Fruit fly (Drosophila melanogaster) whole organism, embryonic: ENCODE data around the gene CG15803.

Source experiments
- Bdp1 ChIP-seq: fragments of 200-800 bp; sonication (Bioruptor generic); optimal IDR thresholded peaks from 3 replicates; lab custom pipeline; 2016; ENCODE audit warnings: missing biosample characterization, missing genetic modification characterization
- Bgb ChIP-seq: fragments of 200-800 bp; sonication (Bioruptor generic); IDR thresholded peaks from 2 replicates; pipeline ENCODE4 v1.3.6; 2022; ENCODE audit warnings: missing biosample characterization, missing genetic modification characterization; ENCODE audit not compliant: partially characterized antibody
- Bteb2 ChIP-seq: fragments of 200-800 bp; sonication (Bioruptor generic); optimal IDR thresholded peaks from 2 replicates; lab custom pipeline; 2016; ENCODE audit warnings: missing biosample characterization, missing genetic modification characterization
- CG1024 ChIP-seq: fragments of 200-800 bp; sonication (Bioruptor generic); IDR thresholded peaks from 2 replicates; pipeline ENCODE4 v1.3.6; 2022; ENCODE audit warnings: missing biosample characterization, missing genetic modification characterization
- CG14710 ChIP-seq: fragments of 200-800 bp; sonication (Bioruptor generic); optimal IDR thresholded peaks from 3 replicates; lab custom pipeline; 2019; ENCODE audit warnings: missing biosample characterization, mild to moderate bottlenecking, missing genetic modification characterization, moderate library complexity
- CG17328 ChIP-seq: fragments of 200-800 bp; sonication (Bioruptor generic); IDR thresholded peaks from 2 replicates; pipeline ENCODE4 v1.3.6; 2022; ENCODE audit warnings: missing biosample characterization, missing genetic modification characterization
- CG17385 ChIP-seq: fragments of 200-800 bp; sonication (Bioruptor generic); optimal IDR thresholded peaks from 3 replicates; lab custom pipeline; 2018; ENCODE audit warnings: missing biosample characterization, mild to moderate bottlenecking, missing genetic modification characterization
- CG2116 ChIP-seq: fragments of 200-800 bp; sonication (Bioruptor generic); optimal IDR thresholded peaks from 3 replicates; lab custom pipeline; 2018; ENCODE audit warnings: missing biosample characterization, mild to moderate bottlenecking, missing genetic modification characterization
- CG30431 ChIP-seq: fragments of 200-800 bp; sonication (Bioruptor generic); optimal IDR thresholded peaks from 2 replicates; lab custom pipeline; 2017; ENCODE audit warnings: missing biosample characterization, missing genetic modification characterization
- CG31388 ChIP-seq: fragments of 200-800 bp; sonication (Bioruptor generic); optimal IDR thresholded peaks from 2 replicates; lab custom pipeline; 2016; ENCODE audit warnings: missing biosample characterization, missing genetic modification characterization
- CG32767 ChIP-seq: fragments of 200-800 bp; sonication (Bioruptor generic); IDR thresholded peaks from 2 replicates; pipeline ENCODE4 v1.3.6; 2022; ENCODE audit warnings: missing biosample characterization, missing genetic modification characterization
- CG33213 ChIP-seq: fragments of 200-800 bp; sonication (Bioruptor generic); optimal IDR thresholded peaks from 3 replicates; lab custom pipeline; 2016; ENCODE audit warnings: missing biosample characterization, missing genetic modification characterization
- CG42726 ChIP-seq: fragments of 200-800 bp; sonication (Bioruptor generic); IDR thresholded peaks from 2 replicates; pipeline ENCODE4 v1.3.6; 2022; ENCODE audit warnings: missing biosample characterization, missing genetic modification characterization; ENCODE audit not compliant: partially characterized antibody
- CG4730 ChIP-seq: fragments of 200-800 bp; sonication (Bioruptor generic); IDR thresholded peaks from 2 replicates; pipeline ENCODE4 v1.3.6; 2022; ENCODE audit warnings: missing biosample characterization, missing genetic modification characterization
- CG4854 ChIP-seq: fragments of 200-800 bp; sonication (Bioruptor generic); optimal IDR thresholded peaks from 2 replicates; lab custom pipeline; 2016; ENCODE audit warnings: missing biosample characterization, missing genetic modification characterization, inconsistent platforms
- CG6175 ChIP-seq: fragments of 200-800 bp; sonication (Bioruptor generic); IDR thresholded peaks from 3 replicates; pipeline ENCODE4 v1.3.6; 2022; ENCODE audit warnings: missing biosample characterization, missing genetic modification characterization
- CG6272 ChIP-seq: fragments of 200-800 bp; sonication (Bioruptor generic); IDR thresholded peaks from 2 replicates; pipeline ENCODE4 v1.3.6; 2022; ENCODE audit warnings: missing biosample characterization, missing genetic modification characterization
- CG7556 ChIP-seq: fragments of 200-800 bp; sonication (Bioruptor generic); optimal IDR thresholded peaks from 2 replicates; lab custom pipeline; 2017; ENCODE audit warnings: missing biosample characterization, mild to moderate bottlenecking, missing genetic modification characterization
- CG7745 ChIP-seq: fragments of 200-800 bp; sonication (Bioruptor generic); optimal IDR thresholded peaks from 2 replicates; lab custom pipeline; 2018; ENCODE audit warnings: missing biosample characterization, mild to moderate bottlenecking, missing genetic modification characterization, moderate library complexity
- CG7963 ChIP-seq: fragments of 200-800 bp; sonication (Bioruptor generic); IDR thresholded peaks from 3 replicates; pipeline ENCODE4 v1.3.6; 2022; ENCODE audit warnings: missing biosample characterization, missing genetic modification characterization; ENCODE audit not compliant: partially characterized antibody
- CG8290 ChIP-seq, 3 experiments: fragments of 200-800 bp; sonication (Bioruptor generic); optimal IDR thresholded peaks; 2 replicates each; lab custom pipeline; 2016 to 2019; ENCODE audit warnings: missing biosample characterization in 3 of 3, missing genetic modification characterization in 3 of 3, mild to moderate bottlenecking in 2 of 3, moderate library complexity in 1 of 3
- CG8388 ChIP-seq: fragments of 200-800 bp; sonication (Bioruptor generic); optimal IDR thresholded peaks from 2 replicates; lab custom pipeline; 2019; ENCODE audit warnings: missing biosample characterization, mild to moderate bottlenecking, missing genetic modification characterization, moderate library complexity
- CG8765 ChIP-seq: fragments of 200-800 bp; sonication (Bioruptor generic); IDR thresholded peaks from 2 replicates; pipeline ENCODE4 v1.3.6; 2022; ENCODE audit warnings: missing biosample characterization, missing genetic modification characterization
- CG9215 ChIP-seq: fragments of 200-800 bp; sonication (Bioruptor generic); IDR thresholded peaks from 2 replicates; pipeline ENCODE4 v1.3.6; 2022; ENCODE audit warnings: missing biosample characterization, missing genetic modification characterization
- CTCF ChIP-seq: fragments of 200-800 bp; sonication (Bioruptor generic); optimal IDR thresholded peaks from 2 replicates; lab custom pipeline; 2017; ENCODE audit warnings: missing biosample characterization, mild to moderate bottlenecking, missing genetic modification characterization, moderate library complexity
- E2f1 ChIP-seq: fragments of 200-800 bp; sonication (Bioruptor generic); IDR thresholded peaks from 2 replicates; pipeline ENCODE4 v1.3.6; 2022; ENCODE audit warnings: missing biosample characterization, missing genetic modification characterization
- Hand ChIP-seq: fragments of 200-800 bp; sonication (Bioruptor generic); optimal IDR thresholded peaks from 2 replicates; lab custom pipeline; 2017; ENCODE audit warnings: mild to moderate bottlenecking, missing biosample characterization, missing genetic modification reagents, missing genetic modification characterization
- MTF-1 ChIP-seq: fragments of 200-800 bp; sonication (Bioruptor generic); optimal IDR thresholded peaks from 2 replicates; lab custom pipeline; 2018; ENCODE audit warnings: missing biosample characterization, mild to moderate bottlenecking, missing genetic modification characterization, borderline replicate concordance
- Max ChIP-seq: fragments of 200-800 bp; sonication (Bioruptor generic); optimal IDR thresholded peaks from 2 replicates; lab custom pipeline; 2016; ENCODE audit warnings: missing biosample characterization, mild to moderate bottlenecking, missing genetic modification characterization
- Meics ChIP-seq: fragments of 200-800 bp; sonication (Bioruptor generic); optimal IDR thresholded peaks from 2 replicates; lab custom pipeline; 2017; ENCODE audit warnings: missing biosample characterization, mild to moderate bottlenecking, missing genetic modification characterization
- Nf-YA ChIP-seq: fragments of 200-800 bp; sonication (Bioruptor generic); IDR thresholded peaks from 2 replicates; pipeline ENCODE4 v1.3.6; 2022; ENCODE audit warnings: missing biosample characterization, missing genetic modification characterization
- Nf-YC ChIP-seq: fragments of 200-800 bp; optimal IDR thresholded peaks from 3 replicates; lab custom pipeline; 2019; ENCODE audit warnings: missing biosample characterization, mild to moderate bottlenecking, missing genetic modification characterization, moderate library complexity
- Optix ChIP-seq: fragments of 200-800 bp; sonication (Bioruptor generic); IDR thresholded peaks from 3 replicates; pipeline ENCODE4 v1.3.6; 2022; ENCODE audit warnings: missing biosample characterization, missing genetic modification characterization
- PHDP ChIP-seq: fragments of 200-800 bp; sonication (Bioruptor generic); optimal IDR thresholded peaks from 3 replicates; lab custom pipeline; 2018; ENCODE audit warnings: missing biosample characterization, mild to moderate bottlenecking, missing genetic modification characterization, moderate library complexity
- Sox100B ChIP-seq: fragments of 200-800 bp; sonication (Bioruptor generic); optimal IDR thresholded peaks from 3 replicates; lab custom pipeline; 2018; ENCODE audit warnings: missing biosample characterization, mild to moderate bottlenecking, missing genetic modification characterization
- cad ChIP-seq: fragments of >200 bp; optimal IDR thresholded peaks from 2 replicates; lab custom pipeline; 2017; ENCODE audit warnings: missing biosample characterization, missing genetic modification characterization
- croc ChIP-seq: fragments of 200-800 bp; sonication (Bioruptor generic); conservative IDR thresholded peaks from 3 replicates; pipeline ENCODE4 v1.3.6; 2022; ENCODE audit warnings: missing biosample characterization, missing genetic modification characterization
- dati ChIP-seq: fragments of 200-800 bp; sonication (Bioruptor generic); IDR thresholded peaks from 2 replicates; pipeline ENCODE4 v1.3.6; 2022; ENCODE audit warnings: missing biosample characterization, missing genetic modification characterization
- dysf ChIP-seq: fragments of 200-800 bp; sonication (Bioruptor generic); IDR thresholded peaks from 3 replicates; pipeline ENCODE4 v1.3.6; 2022; ENCODE audit warnings: missing biosample characterization, missing genetic modification characterization
- h ChIP-seq: fragments of >200 bp; optimal IDR thresholded peaks from 2 replicates; lab custom pipeline; 2017
- onecut ChIP-seq: fragments of 200-800 bp; sonication (Bioruptor generic); IDR thresholded peaks from 2 replicates; pipeline ENCODE4 v1.3.6; 2022; ENCODE audit warnings: missing biosample characterization, missing genetic modification characterization
- org-1 ChIP-seq: fragments of 200-800 bp; sonication (Bioruptor generic); optimal IDR thresholded peaks from 2 replicates; lab custom pipeline; 2017; ENCODE audit warnings: missing biosample characterization, missing genetic modification characterization
- run ChIP-seq: fragments of 200-800 bp; sonication (Bioruptor generic); optimal IDR thresholded peaks from 3 replicates; lab custom pipeline; 2018; ENCODE audit warnings: missing biosample characterization, mild to moderate bottlenecking, missing genetic modification characterization
- scrt ChIP-seq: fragments of 200-800 bp; sonication (Bioruptor generic); optimal IDR thresholded peaks from 2 replicates; lab custom pipeline; 2018; ENCODE audit warnings: missing biosample characterization, mild to moderate bottlenecking, missing genetic modification characterization, moderate library complexity
- shn ChIP-seq: fragments of 200-800 bp; sonication (Bioruptor generic); optimal IDR thresholded peaks from 3 replicates; lab custom pipeline; 2016; ENCODE audit warnings: missing biosample characterization, missing genetic modification characterization
- sim ChIP-seq: fragments of 200-800 bp; sonication (Bioruptor generic); IDR thresholded peaks from 2 replicates; pipeline ENCODE4 v1.3.6; 2022; ENCODE audit warnings: missing biosample characterization, missing genetic modification characterization
- sna ChIP-seq: fragments of 200-800 bp; sonication (Bioruptor generic); IDR thresholded peaks from 2 replicates; pipeline ENCODE4 v1.3.6; 2022; ENCODE audit warnings: missing biosample characterization, missing genetic modification characterization; ENCODE audit not compliant: partially characterized antibody
- stc ChIP-seq: fragments of 200-800 bp; sonication (Bioruptor generic); IDR thresholded peaks from 2 replicates; pipeline ENCODE4 v1.3.6; 2022; ENCODE audit warnings: missing biosample characterization, missing genetic modification characterization
- tgo ChIP-seq: fragments of 200-800 bp; sonication (Bioruptor generic); IDR thresholded peaks from 3 replicates; pipeline ENCODE4 v1.3.6; 2022; ENCODE audit warnings: missing biosample characterization, missing genetic modification characterization
- trh ChIP-seq: fragments of 200-800 bp; sonication (Bioruptor generic); optimal IDR thresholded peaks from 2 replicates; lab custom pipeline; 2016; ENCODE audit warnings: missing biosample characterization, missing genetic modification characterization
- wor ChIP-seq: fragments of 200-800 bp; sonication (Bioruptor generic); IDR thresholded peaks from 2 replicates; pipeline ENCODE4 v1.3.6; 2022; ENCODE audit warnings: missing biosample characterization, missing genetic modification characterization
- yki ChIP-seq: fragments of >200 bp; optimal IDR thresholded peaks from 3 replicates; lab custom pipeline; 2018

The CG15803 gene

dm6 chr3R:18404713-18405112, 44.2 kb upstream of the CG15803 start, which contains the start of gene CG7685 (continued):
- peak; percentile 56 for TF ChIP-seq org-1
- no peak for TF ChIP-seq yki
- TF ChIP-seq CG42726 (GFP tag; lab: Robert Waterston, UW), result no peak
- peak; percentile 61 for TF ChIP-seq CG7556
- peak; percentile 79 for TF ChIP-seq CG33213 (GFP tag; lab: Kevin White, UChicago)
- TF ChIP-seq CG32767 (GFP tag; lab: Robert Waterston, UW), result no peak
- 0 out of 2 replicates have a peak, but pooled peaks have one; percentile 25 for TF ChIP-seq sna (GFP tag; lab: Robert Waterston, UW)
- peak; percentile 69 for TF ChIP-seq Nf-YC
- no peak for TF ChIP-seq CG8765 (GFP tag; lab: Robert Waterston, UW)
- TF ChIP-seq CG2116 (GFP tag; lab: Kevin White, UChicago), result peak; percentile 58
- peak; percentile 74 for TF ChIP-seq Meics (GFP tag; lab: Kevin White, UChicago)
- no peak for TF ChIP-seq CG6175 (GFP tag; lab: Robert Waterston, UW)
- no peak for TF ChIP-seq wor (GFP tag; lab: Robert Waterston, UW)
- no peak for TF ChIP-seq run (tag; lab: Kevin White, UChicago)
- no peak for TF ChIP-seq h (lab: Kevin White, UChicago)
- no peak for TF ChIP-seq dati (GFP tag; lab: Robert Waterston, UW)
- TF ChIP-seq stc, result peak; percentile 8; the same call in 1 of the 2 replicates
- 0 out of 2 replicates have a peak, but pooled peaks have one; percentile 19 for TF ChIP-seq CG9215
- peak; percentile 36 for TF ChIP-seq Sox100B (GFP tag; lab: Kevin White, UChicago)
- 0 out of 2 replicates have a peak, but pooled peaks have one; percentile 14 for TF ChIP-seq E2f1 (GFP tag; lab: Robert Waterston, UW)
- TF ChIP-seq MTF-1 (GFP tag; lab: Kevin White, UChicago), result no peak
- TF ChIP-seq Bteb2 (GFP tag; lab: Kevin White, UChicago), result peak; percentile 66
- peak; percentile 68 for TF ChIP-seq CG4854 (GFP tag; lab: Kevin White, UChicago)
- TF ChIP-seq CG7963, result no peak
- peak; percentile 34 for TF ChIP-seq shn
- TF ChIP-seq CG17385 (GFP tag; lab: Kevin White, UChicago), result peak; percentile 70
- no peak for TF ChIP-seq CG6272
- peak; percentile 63 for TF ChIP-seq onecut
- peak; percentile 62 for TF ChIP-seq CG14710
- peak; percentile 37; the same call in 2 of the 3 replicates for TF ChIP-seq tgo (GFP tag; lab: Robert Waterston, UW)
- peak; percentile 48 for TF ChIP-seq scrt
- no peak for TF ChIP-seq trh (GFP tag; lab: Kevin White, UChicago)
- no peak for TF ChIP-seq Nf-YA (GFP tag; lab: Robert Waterston, UW)
- peak; percentile 50; the same call in 1 of the 3 replicates for TF ChIP-seq dysf (GFP tag; lab: Robert Waterston, UW)
- TF ChIP-seq Optix, result no peak
- TF ChIP-seq sim (GFP tag; lab: Robert Waterston, UW), result no peak
- peak; percentile 65 for TF ChIP-seq CG8290 (GFP tag; optimal IDR thresholded peaks at IDR 0.05; lab: Kevin White, UChicago)
- TF ChIP-seq CG8290 (tag; optimal IDR thresholded peaks at IDR 0.05; lab: Kevin White, UChicago), result peak in 1 of 2 experiments; percentile 81
- TF ChIP-seq CG8388, result peak; percentile 47
- no peak for TF ChIP-seq CG31388
- peak; percentile 21 for TF ChIP-seq Bdp1 (GFP tag; lab: Kevin White, UChicago)
- no peak for TF ChIP-seq cad
- no peak for TF ChIP-seq Hand (GFP tag; lab: Kevin White, UChicago)
- TF ChIP-seq CTCF, result peak; percentile 12
- TF ChIP-seq Max (GFP tag; lab: Kevin White, UChicago), result peak; percentile 28
- TF ChIP-seq Bgb (GFP tag; lab: Robert Waterston, UW), result peak; percentile 35; the same call in 1 of the 2 replicates
- no peak for TF ChIP-seq CG1024 (GFP tag; lab: Robert Waterston, UW)
- peak; percentile 76 for TF ChIP-seq PHDP
- no peak for TF ChIP-seq croc (GFP tag; lab: Robert Waterston, UW)
- TF ChIP-seq CG17328 (GFP tag; lab: Robert Waterston, UW), result peak; percentile 52
- TF ChIP-seq CG30431 (GFP tag; lab: Kevin White, UChicago), result no peak
- TF ChIP-seq CG7745 (tag; lab: Kevin White, UChicago), result no peak
- TF ChIP-seq CG4730 (GFP tag; lab: Robert Waterston, UW), result no peak; the same call in 1 of the 2 replicates
